Worm (Caenorhabditis elegans): Measurements from ENCODE around the gene srj-23.

DNA sequence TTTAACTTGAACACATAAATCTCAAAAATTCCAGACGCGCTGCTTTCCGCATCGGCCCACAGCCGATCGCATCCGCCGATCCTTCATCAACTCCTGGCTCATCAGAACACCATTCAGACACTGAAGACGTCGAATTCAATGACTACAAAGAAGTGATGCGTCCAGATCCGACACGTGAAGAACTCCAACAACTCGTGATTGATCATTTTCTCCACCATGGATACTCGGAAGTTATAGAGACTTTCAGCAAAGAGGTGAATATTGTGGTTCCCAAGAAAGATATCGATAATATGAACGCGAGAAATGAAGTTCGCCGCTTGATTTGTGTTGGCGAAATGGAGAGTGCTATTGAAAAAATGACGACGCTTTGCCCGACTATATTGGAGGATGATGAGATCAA lies 17.5 kb downstream of the srj-23 start:
- TF ChIP-seq unc-62 (GFP tag; optimal IDR thresholded peaks at IDR 0.05) (no peak), lin-13 (GFP tag; optimal IDR thresholded peaks at IDR 0.05) (no peak), ztf-11 (tag; optimal IDR thresholded peaks at IDR 0.05) (no peak), ZK546.5 (tag; optimal IDR thresholded peaks at IDR 0.05) (no peak), nhr-23 (tag; optimal IDR thresholded peaks at IDR 0.05) (no peak), mdl-1 (tag; optimal IDR thresholded peaks at IDR 0.05) (no peak), nhr-25 (tag; optimal IDR thresholded peaks at IDR 0.05) (no peak)
